Fruit fly (Drosophila melanogaster): ENCODE results near the gene CG7573.
A peak's percentile ranks its signal among the peaks of the same experiment; 100 is the strongest.

DNA sequence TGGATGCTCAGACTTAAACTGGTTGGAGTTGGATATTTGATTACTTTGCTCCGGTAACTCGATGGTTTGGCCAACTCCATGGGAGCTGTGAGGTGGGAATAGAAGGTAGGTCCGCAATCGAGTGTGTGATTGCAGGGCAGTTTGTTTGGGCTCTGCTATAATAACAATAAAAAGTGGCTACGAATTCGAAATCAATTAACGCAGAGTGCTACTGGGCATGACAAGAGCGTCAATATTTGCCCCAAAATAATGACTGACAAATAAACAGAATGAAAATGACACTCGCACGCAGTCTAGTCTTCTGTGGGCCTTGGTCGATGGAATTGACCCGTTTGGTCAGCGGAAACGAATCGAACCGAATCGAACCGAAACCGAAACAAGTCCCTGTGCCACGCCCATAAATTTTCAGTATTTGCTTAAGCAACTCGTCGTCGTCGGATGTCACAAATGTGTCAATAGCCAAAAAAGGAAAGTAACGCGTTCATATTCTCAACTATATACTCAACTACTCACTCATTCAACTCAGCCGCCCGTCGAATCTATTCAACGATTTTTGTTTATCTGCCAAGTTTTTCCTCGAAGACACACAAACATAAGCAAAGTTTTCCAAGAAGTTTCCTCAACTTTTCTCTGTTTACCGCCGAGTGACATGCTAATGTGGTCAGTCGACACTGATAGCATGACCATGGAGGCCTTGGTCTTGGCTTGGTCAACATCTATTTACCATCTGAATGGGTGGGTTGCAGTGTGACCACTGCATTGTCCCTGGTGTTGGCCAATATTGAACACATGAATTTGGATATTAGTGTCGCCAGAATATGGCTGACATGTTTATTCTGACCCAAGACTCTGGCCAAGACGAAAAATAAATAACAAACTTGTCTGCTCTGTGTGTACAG lies 44.1 kb downstream of the CG7573 start:
- TF ChIP-seq CG15011 (GFP tag; optimal IDR thresholded peaks at IDR 0.05): no peak
- peak; percentile 25 for TF ChIP-seq CG12071 (GFP tag; optimal IDR thresholded peaks at IDR 0.05)
- peak; percentile 8 for TF ChIP-seq disco-r (GFP tag; optimal IDR thresholded peaks at IDR 0.05)
- TF ChIP-seq CG12155 (GFP tag; optimal IDR thresholded peaks at IDR 0.05): no peak
- no peak for TF ChIP-seq sqz (GFP tag; optimal IDR thresholded peaks at IDR 0.05)
- TF ChIP-seq CG17612 (GFP tag; IDR thresholded peaks at IDR 0.05): no peak
- no peak for TF ChIP-seq kay (GFP tag; optimal IDR thresholded peaks at IDR 0.05)

All from whole organism, embryonic.